Worm (Caenorhabditis elegans) whole organism, young adult: ENCODE results near the gene lsm-1.

Experiments
- B0019.2 ChIP-seq: fragments of 200-800 bp; sonication (Bioruptor generic); conservative IDR thresholded peaks from 2 replicates; pipeline ENCODE4 v1.3.6; 2022; ENCODE audit warnings: missing genetic modification reagents, missing genetic modification characterization, missing compliant biosample characterization
- B0261.1 ChIP-seq: sonication (generic microtip); optimal IDR thresholded peaks from 2 replicates; lab custom pipeline; 2016; ENCODE audit warnings: mild to moderate bottlenecking, missing genetic modification characterization, moderate library complexity, missing compliant biosample characterization
- C06A6.2 ChIP-seq: fragments of 200-800 bp; sonication (Bioruptor generic); conservative IDR thresholded peaks from 2 replicates; pipeline ENCODE4 v1.3.6; 2022; ENCODE audit warnings: missing genetic modification characterization, missing compliant biosample characterization
- C17E4.6 ChIP-seq: fragments of 200-800 bp; sonication (Bioruptor generic); IDR thresholded peaks from 2 replicates; pipeline ENCODE4 v1.3.6; 2022; ENCODE audit warnings: missing genetic modification reagents, missing genetic modification characterization, missing compliant biosample characterization
- D2030.7 ChIP-seq: fragments of 200-800 bp; sonication (Bioruptor generic); IDR thresholded peaks from 2 replicates; pipeline ENCODE4 v1.3.6; 2022; ENCODE audit warnings: missing genetic modification reagents, missing genetic modification characterization, missing compliant biosample characterization
- F23B12.7 ChIP-seq: sonication (generic microtip); optimal IDR thresholded peaks from 2 replicates; lab custom pipeline; 2017; ENCODE audit warnings: missing genetic modification characterization, mild to moderate bottlenecking, missing compliant biosample characterization, antibody characterized with exemption, moderate library complexity; ENCODE audit not compliant: insufficient read depth
- F49E8.2 ChIP-seq: sonication (generic microtip); optimal IDR thresholded peaks from 3 replicates; lab custom pipeline; 2017; ENCODE audit warnings: missing genetic modification characterization, mild to moderate bottlenecking, missing compliant biosample characterization, antibody characterized with exemption, moderate library complexity; ENCODE audit not compliant: insufficient read depth
- F52B5.7 ChIP-seq: sonication (generic microtip); optimal IDR thresholded peaks from 2 replicates; lab custom pipeline; 2016; ENCODE audit warnings: mild to moderate bottlenecking, missing genetic modification characterization, missing compliant biosample characterization
- F55B11.4 ChIP-seq: sonication (generic microtip); optimal IDR thresholded peaks from 2 replicates; lab custom pipeline; 2016; ENCODE audit warnings: missing compliant biosample characterization, missing genetic modification characterization, borderline replicate concordance; ENCODE audit not compliant: insufficient read depth
- F57A8.1 ChIP-seq: fragments of 200-800 bp; sonication (Bioruptor generic); optimal IDR thresholded peaks from 2 replicates; lab custom pipeline; 2018; ENCODE audit warnings: mild to moderate bottlenecking, missing genetic modification characterization, moderate library complexity, missing compliant biosample characterization
- T07F8.4 ChIP-seq: sonication (generic microtip); optimal IDR thresholded peaks from 2 replicates; lab custom pipeline; 2016; ENCODE audit warnings: mild to moderate bottlenecking, missing genetic modification characterization, moderate library complexity, missing compliant biosample characterization
- Y53F4B.3 ChIP-seq: fragments of 200-800 bp; sonication (Bioruptor generic); IDR thresholded peaks from 2 replicates; pipeline ENCODE4 v1.3.6; 2022; ENCODE audit warnings: missing genetic modification reagents, missing genetic modification characterization, missing compliant biosample characterization
- Y67H2A.10 ChIP-seq: fragments of 200-800 bp; sonication (Bioruptor generic); conservative IDR thresholded peaks from 2 replicates; pipeline ENCODE4 v1.3.6; 2022; ENCODE audit warnings: missing genetic modification reagents, missing genetic modification characterization, missing compliant biosample characterization
- atf-7 ChIP-seq: sonication (generic microtip); optimal IDR thresholded peaks from 2 replicates; lab custom pipeline; 2017; ENCODE audit warnings: mild to moderate bottlenecking, missing genetic modification characterization, missing compliant biosample characterization
- ceh-27 ChIP-seq: fragments of 200-800 bp; sonication (Bioruptor generic); optimal IDR thresholded peaks from 2 replicates; lab custom pipeline; 2018; ENCODE audit warnings: mild to moderate bottlenecking, missing genetic modification characterization, moderate library complexity, missing compliant biosample characterization
- ceh-91 ChIP-seq: fragments of 200-800 bp; sonication (Bioruptor generic); IDR thresholded peaks from 2 replicates; pipeline ENCODE4 v1.3.6; 2022; ENCODE audit warnings: missing genetic modification reagents, missing genetic modification characterization, missing compliant biosample characterization
- egl-18 ChIP-seq: fragments of 200-800 bp; sonication (Bioruptor generic); IDR thresholded peaks from 2 replicates; pipeline ENCODE4 v1.3.6; 2022; ENCODE audit warnings: missing genetic modification reagents, missing genetic modification characterization, missing compliant biosample characterization
- ekl-4 ChIP-seq: fragments of 200-800 bp; sonication (Bioruptor generic); IDR thresholded peaks from 2 replicates; pipeline ENCODE4 v1.3.6; 2022; ENCODE audit warnings: missing genetic modification reagents, missing genetic modification characterization, missing compliant biosample characterization
- fkh-3 ChIP-seq: sonication (generic microtip); optimal IDR thresholded peaks from 2 replicates; lab custom pipeline; 2016; ENCODE audit warnings: mild to moderate bottlenecking, missing genetic modification characterization, missing compliant biosample characterization
- lin-35 ChIP-seq, 3 experiments: fragments of 150-350 bp in 2 of 3; sonication (generic microtip) in 1 of 3; optimal IDR thresholded peaks; 2 replicates each; lab custom pipeline; 2014 to 2018; ENCODE audit warnings: missing biosample characterization in 3 of 3, missing genetic modification characterization in 3 of 3, missing genetic modification reagents in 3 of 3
- lsl-1 ChIP-seq: fragments of 200-800 bp; sonication (Bioruptor generic); optimal IDR thresholded peaks from 2 replicates; lab custom pipeline; 2018; ENCODE audit warnings: mild to moderate bottlenecking, missing genetic modification characterization, moderate library complexity, missing compliant biosample characterization
- madf-3 ChIP-seq: fragments of 200-800 bp; sonication (Bioruptor generic); IDR thresholded peaks from 2 replicates; pipeline ENCODE4 v1.3.6; 2022; ENCODE audit warnings: missing genetic modification reagents, missing genetic modification characterization, missing compliant biosample characterization
- madf-6 ChIP-seq: fragments of 200-800 bp; sonication (Bioruptor generic); IDR thresholded peaks from 2 replicates; pipeline ENCODE4 v1.3.6; 2022; ENCODE audit warnings: missing genetic modification reagents, missing genetic modification characterization, missing compliant biosample characterization
- nhr-120 ChIP-seq: fragments of 200-800 bp; sonication (Bioruptor generic); IDR thresholded peaks from 2 replicates; pipeline ENCODE4 v1.3.6; 2022; ENCODE audit warnings: missing genetic modification characterization, missing compliant biosample characterization
- rcor-1 ChIP-seq: fragments of 200-800 bp; sonication (Bioruptor generic); IDR thresholded peaks from 2 replicates; pipeline ENCODE4 v1.3.6; 2022; ENCODE audit warnings: missing genetic modification reagents, missing genetic modification characterization, missing compliant biosample characterization
- sdz-38 ChIP-seq: sonication (generic microtip); optimal IDR thresholded peaks from 2 replicates; lab custom pipeline; 2016; ENCODE audit warnings: missing genotype, missing genetic modification characterization, missing compliant biosample characterization
- snpc-1.1 ChIP-seq: sonication (generic microtip); optimal IDR thresholded peaks from 2 replicates; lab custom pipeline; 2017; ENCODE audit warnings: missing genetic modification characterization, mild to moderate bottlenecking, missing compliant biosample characterization, antibody characterized with exemption, moderate library complexity, missing genotype, missing genetic modification reagents; ENCODE audit not compliant: insufficient read depth
- snpc-1.3 ChIP-seq: sonication (generic microtip); optimal IDR thresholded peaks from 2 replicates; lab custom pipeline; 2017; ENCODE audit warnings: missing genetic modification characterization, mild to moderate bottlenecking, missing compliant biosample characterization, antibody characterized with exemption, moderate library complexity, missing genotype, missing genetic modification reagents; ENCODE audit not compliant: insufficient read depth
- snpc-4 ChIP-seq, 5 experiments: fragments of 150-350 bp in 1 of 5; sonication (generic microtip) in 4 of 5; optimal IDR thresholded peaks; 2 replicates each; lab custom pipeline; 2014 to 2018; ENCODE audit warnings: missing genetic modification characterization in 5 of 5, missing biosample characterization in 3 of 5, antibody characterized with exemption in 2 of 5, mild to moderate bottlenecking in 2 of 5, missing compliant biosample characterization in 2 of 5, missing genotype in 2 of 5, moderate library complexity in 2 of 5, missing genetic modification reagents in 1 of 5
- tlf-1 ChIP-seq: fragments of 200-800 bp; sonication (Bioruptor generic); optimal IDR thresholded peaks from 2 replicates; lab custom pipeline; 2018; ENCODE audit warnings: mild to moderate bottlenecking, missing genetic modification characterization, missing compliant biosample characterization
- zim-3 ChIP-seq: sonication (generic microtip); optimal IDR thresholded peaks from 2 replicates; lab custom pipeline; 2017; ENCODE audit warnings: mild to moderate bottlenecking, missing genetic modification characterization, moderate library complexity, missing compliant biosample characterization

Gene lsm-1

ce11 chrII:11105981-11106711 lies 20.6 kb upstream of the lsm-1 start, which contains the start of gene nasp-1 (continued):
- TF ChIP-seq sdz-38, result no peak
- TF ChIP-seq F23B12.7 (tag; lab: Kevin White, UChicago), result no peak
- peak; percentile 58; the same call in 1 of the 2 replicates for TF ChIP-seq ceh-91
- no peak for TF ChIP-seq ceh-27 (GFP tag; lab: Kevin White, UChicago)
- TF ChIP-seq lin-35 (GFP tag; optimal IDR thresholded peaks at IDR 0.05; lab: Kevin White, UChicago), result peak in 1 of 3 experiments; percentile 3
- no peak for TF ChIP-seq C17E4.6
- no peak for TF ChIP-seq madf-3 (GFP tag; lab: Robert Waterston, UW)
- TF ChIP-seq atf-7 (tag; lab: Kevin White, UChicago), result no peak
- peak; percentile 70 for TF ChIP-seq snpc-1.3 (tag; lab: Kevin White, UChicago)
- TF ChIP-seq D2030.7 (GFP tag; lab: Robert Waterston, UW), result peak; percentile 81
- TF ChIP-seq lsl-1 (GFP tag; lab: Kevin White, UChicago), result peak; percentile 91
- TF ChIP-seq, all 124 proteins: peak for 19

ce11 chrII:11107828-11108227 lies 18.9 kb upstream of the lsm-1 start, which contains the start of gene apc-17:
Gene apc-17 (plus strand): TSS chrII:11108128.
- TF ChIP-seq F49E8.2 (tag; lab: Kevin White, UChicago) (peak; percentile 22), tlf-1 (GFP tag; lab: Kevin White, UChicago) (no peak), T07F8.4 (tag; lab: Kevin White, UChicago) (no peak)

- no peak for TF ChIP-seq madf-6
- no peak for TF ChIP-seq Y67H2A.10
- no peak for TF ChIP-seq B0261.1 (tag; lab: Kevin White, UChicago)
- no peak for TF ChIP-seq rcor-1 (GFP tag; lab: Robert Waterston, UW)
- no peak for TF ChIP-seq egl-18
- no peak for TF ChIP-seq F55B11.4 (tag; lab: Kevin White, UChicago)
- no peak for TF ChIP-seq Y53F4B.3 (GFP tag; lab: Robert Waterston, UW)
- TF ChIP-seq C06A6.2 (GFP tag; lab: Robert Waterston, UW), result no peak
- no peak for TF ChIP-seq F57A8.1
- no peak for TF ChIP-seq B0019.2 (GFP tag; lab: Robert Waterston, UW)
- TF ChIP-seq snpc-1.1, result no peak
- no peak for TF ChIP-seq zim-3 (tag; lab: Kevin White, UChicago)
- no peak for TF ChIP-seq F52B5.7
- no peak for TF ChIP-seq fkh-3 (tag; lab: Kevin White, UChicago)
- no peak for TF ChIP-seq ekl-4
- TF ChIP-seq snpc-4 (GFP tag; optimal IDR thresholded peaks at IDR 0.05; lab: Kevin White, UChicago), result no peak
- no peak for TF ChIP-seq snpc-4 (tag; optimal IDR thresholded peaks at IDR 0.05; lab: Kevin White, UChicago)
- no peak for TF ChIP-seq D2030.7 (GFP tag; lab: Robert Waterston, UW)
Observed at ce11 chrII:11110419-11110818, 16.3 kb upstream of the lsm-1 start.

ce11 chrII:11111107-11111506 lies 15.6 kb upstream of the lsm-1 start, which contains the start of gene glb-4:
Gene glb-4 (minus strand): TSS chrII:11111207.
- no peak for TF ChIP-seq nhr-120
